Fruit fly (Drosophila melanogaster) whole organism, adult: Measurements from ENCODE around the gene Gpdh1.

Experiments
- CG14711 ChIP-seq: fragments of 200-800 bp; sonication (Bioruptor generic); optimal IDR thresholded peaks from 2 replicates; lab custom pipeline; 2018; ENCODE audit warnings: missing biosample characterization, mild to moderate bottlenecking, missing genetic modification characterization, moderate library complexity
- Clk ChIP-seq: fragments of 200-800 bp; sonication (Bioruptor generic); optimal IDR thresholded peaks from 2 replicates; lab custom pipeline; 2017; ENCODE audit warnings: missing biosample characterization, missing genetic modification characterization
- Hr96 ChIP-seq: fragments of 200-800 bp; sonication (Bioruptor generic); optimal IDR thresholded peaks from 2 replicates; lab custom pipeline; 2016; ENCODE audit warnings: missing biosample characterization, missing genetic modification characterization
- Mnt ChIP-seq: fragments of 200-800 bp; sonication (Bioruptor generic); optimal IDR thresholded peaks from 2 replicates; lab custom pipeline; 2016; ENCODE audit warnings: missing biosample characterization, mild to moderate bottlenecking, missing genetic modification characterization
- kay ChIP-seq: fragments of 200-800 bp; sonication (Bioruptor generic); peaks from one replicate; lab custom pipeline; 2016; ENCODE audit warnings: missing biosample characterization, missing genetic modification characterization, borderline replicate concordance
- toe ChIP-seq: fragments of 200-800 bp; sonication (Bioruptor generic); optimal IDR thresholded peaks from 2 replicates; lab custom pipeline; 2016; ENCODE audit warnings: missing biosample characterization, missing genetic modification characterization

DNA sequence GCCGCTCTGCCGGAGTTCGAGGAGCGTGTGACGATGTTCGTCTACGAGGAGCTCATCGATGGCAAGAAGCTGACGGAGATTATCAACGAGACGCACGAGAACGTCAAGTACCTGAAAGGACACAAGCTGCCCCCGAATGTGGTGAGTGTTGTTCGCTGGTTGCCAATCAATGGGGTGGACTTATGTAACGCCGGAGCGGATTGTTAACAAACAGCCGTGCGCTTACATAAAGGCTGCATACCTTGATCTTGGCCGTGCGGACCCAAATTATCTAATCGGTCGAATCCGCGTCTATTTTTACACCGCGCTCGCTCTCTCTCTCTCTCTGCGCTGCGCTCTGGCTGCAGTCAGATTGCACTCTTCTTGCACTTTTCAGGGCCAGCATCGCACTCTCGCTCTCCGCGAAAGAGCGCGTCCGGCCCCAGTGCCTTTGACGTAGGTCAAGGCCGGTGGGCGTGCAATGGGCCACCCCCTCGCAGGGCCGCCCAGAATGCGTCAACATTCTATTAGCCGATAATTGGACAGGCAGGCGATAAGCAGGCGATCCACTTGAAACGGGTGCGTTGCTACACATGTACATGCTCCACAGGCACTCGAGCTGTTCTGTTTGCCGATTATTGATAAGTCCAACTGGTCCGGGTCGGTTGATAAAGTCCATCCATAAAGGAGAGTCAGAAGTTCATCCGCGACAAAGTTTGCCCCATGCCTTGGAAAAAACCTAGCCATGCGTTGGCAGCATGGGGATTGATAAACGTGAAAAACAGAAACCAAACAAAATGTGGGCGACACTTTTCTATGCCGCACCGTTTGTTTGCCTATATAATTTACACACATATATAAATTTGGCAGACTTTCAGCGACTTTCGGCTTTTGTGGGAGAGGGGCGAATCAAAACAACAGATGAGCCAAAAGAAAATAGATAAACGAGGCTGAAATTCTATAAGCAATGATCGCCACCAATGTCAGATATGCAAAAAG lies 1.2 kb downstream of the Gpdh1 start:
- no peak for TF ChIP-seq kay (GFP tag; lab: Kevin White, UChicago)
- TF ChIP-seq Clk, result no peak
- peak; percentile 40 for TF ChIP-seq Mnt (GFP tag; lab: Kevin White, UChicago)
- no peak for TF ChIP-seq toe (GFP tag; lab: Kevin White, UChicago)
- no peak for TF ChIP-seq CG14711
- peak; percentile 58 for TF ChIP-seq Hr96 (GFP tag; lab: Kevin White, UChicago)
